Worm (Caenorhabditis elegans) whole organism, young adult: Measurements from ENCODE around the gene K05G3.1.
"Not testable (repeated sequence)": the region's sequence is repeated elsewhere in the genome, so short reads cannot be mapped to it uniquely, and the experiment has no call there.

Experiments used
- B0261.1 ChIP-seq: sonication (generic microtip); optimal IDR thresholded peaks from 2 replicates; lab custom pipeline; 2016; ENCODE audit warnings: mild to moderate bottlenecking, missing genetic modification characterization, moderate library complexity, missing compliant biosample characterization
- D2030.7 ChIP-seq: fragments of 200-800 bp; sonication (Bioruptor generic); IDR thresholded peaks from 2 replicates; pipeline ENCODE4 v1.3.6; 2022; ENCODE audit warnings: missing genetic modification reagents, missing genetic modification characterization, missing compliant biosample characterization
- F23B12.7 ChIP-seq: sonication (generic microtip); optimal IDR thresholded peaks from 2 replicates; lab custom pipeline; 2017; ENCODE audit warnings: missing genetic modification characterization, mild to moderate bottlenecking, missing compliant biosample characterization, antibody characterized with exemption, moderate library complexity; ENCODE audit not compliant: insufficient read depth
- F39B2.1 ChIP-seq: fragments of 200-800 bp; sonication (Bioruptor generic); IDR thresholded peaks from 2 replicates; pipeline ENCODE4 v1.3.6; 2022; ENCODE audit warnings: missing genetic modification reagents, missing genetic modification characterization, missing compliant biosample characterization
- F52B5.7 ChIP-seq: sonication (generic microtip); optimal IDR thresholded peaks from 2 replicates; lab custom pipeline; 2016; ENCODE audit warnings: mild to moderate bottlenecking, missing genetic modification characterization, missing compliant biosample characterization
- F57A8.1 ChIP-seq: fragments of 200-800 bp; sonication (Bioruptor generic); optimal IDR thresholded peaks from 2 replicates; lab custom pipeline; 2018; ENCODE audit warnings: mild to moderate bottlenecking, missing genetic modification characterization, moderate library complexity, missing compliant biosample characterization
- Y53F4B.3 ChIP-seq: fragments of 200-800 bp; sonication (Bioruptor generic); IDR thresholded peaks from 2 replicates; pipeline ENCODE4 v1.3.6; 2022; ENCODE audit warnings: missing genetic modification reagents, missing genetic modification characterization, missing compliant biosample characterization
- Y56A3A.18 ChIP-seq: fragments of 200-800 bp; sonication (Bioruptor generic); IDR thresholded peaks from 2 replicates; pipeline ENCODE4 v1.3.6; 2022; ENCODE audit warnings: missing genetic modification reagents, missing genetic modification characterization, missing compliant biosample characterization
- Y67H2A.10 ChIP-seq: fragments of 200-800 bp; sonication (Bioruptor generic); conservative IDR thresholded peaks from 2 replicates; pipeline ENCODE4 v1.3.6; 2022; ENCODE audit warnings: missing genetic modification reagents, missing genetic modification characterization, missing compliant biosample characterization
- Y79H2A.3 ChIP-seq: fragments of 200-800 bp; sonication (Bioruptor generic); conservative IDR thresholded peaks from 2 replicates; pipeline ENCODE4 v1.3.6; 2022; ENCODE audit warnings: missing genetic modification reagents, missing genetic modification characterization, missing compliant biosample characterization
- aptf-3 ChIP-seq: fragments of 200-800 bp; sonication (Bioruptor generic); IDR thresholded peaks from 2 replicates; pipeline ENCODE4 v1.3.6; 2022; ENCODE audit warnings: missing genetic modification characterization, missing compliant biosample characterization
- athp-1 ChIP-seq: sonication (generic microtip); optimal IDR thresholded peaks from 2 replicates; lab custom pipeline; 2017; ENCODE audit warnings: mild to moderate bottlenecking, missing genetic modification characterization, missing compliant biosample characterization
- attf-3 ChIP-seq: fragments of 200-800 bp; sonication (Bioruptor generic); conservative IDR thresholded peaks from 2 replicates; pipeline ENCODE4 v1.3.6; 2022; ENCODE audit warnings: missing genetic modification reagents, missing genetic modification characterization, missing compliant biosample characterization
- ceh-100 ChIP-seq: fragments of 200-800 bp; sonication (Bioruptor generic); IDR thresholded peaks from 2 replicates; pipeline ENCODE4 v1.3.6; 2022; ENCODE audit warnings: missing genetic modification reagents, missing genetic modification characterization, missing compliant biosample characterization
- dox-1 ChIP-seq: fragments of 200-800 bp; sonication (Bioruptor generic); IDR thresholded peaks from 2 replicates; pipeline ENCODE4 v1.3.6; 2022; ENCODE audit warnings: missing genetic modification reagents, missing genetic modification characterization, missing compliant biosample characterization
- egl-18 ChIP-seq: fragments of 200-800 bp; sonication (Bioruptor generic); IDR thresholded peaks from 2 replicates; pipeline ENCODE4 v1.3.6; 2022; ENCODE audit warnings: missing genetic modification reagents, missing genetic modification characterization, missing compliant biosample characterization
- egl-44 ChIP-seq: fragments of 200-800 bp; sonication (Bioruptor generic); IDR thresholded peaks from 2 replicates; pipeline ENCODE4 v1.3.6; 2022; ENCODE audit warnings: missing genetic modification reagents, missing genetic modification characterization, missing compliant biosample characterization
- fkh-3 ChIP-seq: sonication (generic microtip); optimal IDR thresholded peaks from 2 replicates; lab custom pipeline; 2016; ENCODE audit warnings: mild to moderate bottlenecking, missing genetic modification characterization, missing compliant biosample characterization
- lin-54 ChIP-seq: fragments of 200-800 bp; sonication (Bioruptor generic); optimal IDR thresholded peaks from 2 replicates; lab custom pipeline; 2018; ENCODE audit warnings: mild to moderate bottlenecking, missing genetic modification characterization, missing compliant biosample characterization
- nfya-1 ChIP-seq: sonication (generic microtip); optimal IDR thresholded peaks from 2 replicates; lab custom pipeline; 2017; ENCODE audit warnings: antibody characterized with exemption, missing compliant biosample characterization, missing genetic modification characterization, borderline replicate concordance; ENCODE audit not compliant: insufficient read depth
- nfya-2 ChIP-seq: fragments of 200-800 bp; sonication (Bioruptor generic); IDR thresholded peaks from 2 replicates; pipeline ENCODE4 v1.3.6; 2022; ENCODE audit warnings: missing genetic modification reagents, missing genetic modification characterization, missing compliant biosample characterization
- nhr-27 ChIP-seq: fragments of 200-800 bp; sonication (Bioruptor generic); optimal IDR thresholded peaks from 2 replicates; lab custom pipeline; 2018; ENCODE audit warnings: mild to moderate bottlenecking, missing genetic modification characterization, moderate library complexity, missing compliant biosample characterization
- nhr-90 ChIP-seq: sonication (generic microtip); optimal IDR thresholded peaks from 2 replicates; lab custom pipeline; 2016; ENCODE audit warnings: missing genotype, mild to moderate bottlenecking, missing genetic modification characterization, missing compliant biosample characterization
- pbrm-1 ChIP-seq: fragments of 200-800 bp; sonication (Bioruptor generic); IDR thresholded peaks from 2 replicates; pipeline ENCODE4 v1.3.6; 2022; ENCODE audit warnings: missing genetic modification reagents, missing genetic modification characterization, missing compliant biosample characterization
- pha-4 ChIP-seq: fragments of 150-350 bp; sonication (generic microtip); optimal IDR thresholded peaks from 2 replicates; lab custom pipeline; 2014; ENCODE audit warnings: missing biosample characterization, missing genetic modification reagents, missing genetic modification characterization
- rpc-1 ChIP-seq, 2 experiments: fragments of 150-350 bp in 1 of 2; sonication (generic microtip) in 1 of 2; optimal IDR thresholded peaks; 2 replicates each; lab custom pipeline; 2014 to 2018; ENCODE audit warnings: missing biosample characterization in 1 of 2, missing genetic modification characterization in 1 of 2, missing genetic modification reagents in 1 of 2, missing genotype in 1 of 2
- snpc-4 ChIP-seq, 5 experiments: fragments of 150-350 bp in 1 of 5; sonication (generic microtip) in 4 of 5; optimal IDR thresholded peaks; 2 replicates each; lab custom pipeline; 2014 to 2018; ENCODE audit warnings: missing genetic modification characterization in 5 of 5, missing biosample characterization in 3 of 5, antibody characterized with exemption in 2 of 5, mild to moderate bottlenecking in 2 of 5, missing compliant biosample characterization in 2 of 5, missing genotype in 2 of 5, moderate library complexity in 2 of 5, missing genetic modification reagents in 1 of 5
- somi-1 ChIP-seq: fragments of 200-800 bp; sonication (Bioruptor generic); optimal IDR thresholded peaks from 2 replicates; lab custom pipeline; 2018; ENCODE audit warnings: mild to moderate bottlenecking, missing genetic modification characterization, missing compliant biosample characterization
- tbp1 ChIP-seq: fragments of 200-800 bp; sonication (Bioruptor generic); optimal IDR thresholded peaks from 2 replicates; lab custom pipeline; 2018; ENCODE audit warnings: mild to moderate bottlenecking, missing genetic modification characterization, missing compliant biosample characterization
- tbx-9 ChIP-seq: sonication (generic microtip); optimal IDR thresholded peaks from 2 replicates; lab custom pipeline; 2016; ENCODE audit warnings: borderline replicate concordance, missing genetic modification characterization, inconsistent platforms, missing compliant biosample characterization

K05G3.1 gene

ce11 chrX:16509607-16510006 lies 8.5 kb downstream of the K05G3.1 start:
- TF ChIP-seq attf-3 (GFP tag; lab: Robert Waterston, UW): peak; percentile 79
- TF ChIP-seq, all 124 proteins: peak for 1; not testable (repeated sequence) for 123

ce11 chrX:16515265-16515664 lies 14.1 kb downstream of the K05G3.1 start, which contains the start of gene T25D1.2:
T25D1.2 (plus strand) TSS chrX:16515565.
- not testable (repeated sequence) for TF ChIP-seq F57A8.1 (GFP tag; lab: Kevin White, UChicago); Y56A3A.18 (GFP tag; lab: Robert Waterston, UW); lin-54 (GFP tag; lab: Kevin White, UChicago)

- TF ChIP-seq egl-44 (GFP tag; lab: Robert Waterston, UW) (no peak), tbp1 (GFP tag; lab: Kevin White, UChicago) (no peak), Y53F4B.3 (no peak), F39B2.1 (no peak), F52B5.7 (tag; lab: Kevin White, UChicago) (no peak), F23B12.7 (tag; lab: Kevin White, UChicago) (no peak), egl-18 (GFP tag; lab: Robert Waterston, UW) (no peak)
Measured at ce11 chrX:16518771-16519170, 17.6 kb downstream of the K05G3.1 start.

- TF ChIP-seq nfya-2 (GFP tag; lab: Robert Waterston, UW) (no peak), somi-1 (no peak), Y79H2A.3 (GFP tag; lab: Robert Waterston, UW) (no peak), ceh-100 (no peak), athp-1 (tag; lab: Kevin White, UChicago) (no peak), nhr-27 (tag; lab: Kevin White, UChicago) (no peak), tbx-9 (tag; lab: Kevin White, UChicago) (no peak), nfya-1 (tag; lab: Kevin White, UChicago) (no peak), Y67H2A.10 (GFP tag; lab: Robert Waterston, UW) (no peak), pha-4 (no peak), F39B2.1 (no peak), B0261.1 (tag; lab: Kevin White, UChicago) (no peak), fkh-3 (tag; lab: Kevin White, UChicago) (no peak), nhr-90 (tag; lab: Kevin White, UChicago) (no peak), pbrm-1 (GFP tag; lab: Robert Waterston, UW) (no peak)
Measured at ce11 chrX:16519517-16519916, 18.4 kb downstream of the K05G3.1 start, which contains the start of gene T25D1.1. T25D1.1 (plus strand) TSS chrX:16519817.

ce11 chrX:16521722-16522121 lies 20.6 kb downstream of the K05G3.1 start:
- TF ChIP-seq aptf-3 (GFP tag; lab: Robert Waterston, UW): no peak

ce11 chrX:16523827-16524226 lies 22.7 kb downstream of the K05G3.1 start:
- not testable (repeated sequence) for TF ChIP-seq snpc-4 (GFP tag; optimal IDR thresholded peaks at IDR 0.05; lab: Kevin White, UChicago)
- peak in 1 of 4 experiments; percentile 27 for TF ChIP-seq snpc-4 (tag; optimal IDR thresholded peaks at IDR 0.05; lab: Kevin White, UChicago)
- TF ChIP-seq D2030.7 (GFP tag; lab: Robert Waterston, UW): peak; percentile 71
- TF ChIP-seq dox-1 (GFP tag; lab: Robert Waterston, UW): 0 out of 2 replicates have a peak, but pooled peaks have one; percentile 13
- 0 out of 2 replicates have a peak, but pooled peaks have one; percentile 19 for TF ChIP-seq pbrm-1 (GFP tag; lab: Robert Waterston, UW)
- peak; percentile 41 for TF ChIP-seq B0261.1 (tag; lab: Kevin White, UChicago)
- peak; percentile 50 for TF ChIP-seq rpc-1 (optimal IDR thresholded peaks at IDR 0.05; lab: Kevin White, UChicago)
- peak; percentile 67 for TF ChIP-seq rpc-1 (tag; optimal IDR thresholded peaks at IDR 0.05; lab: Kevin White, UChicago)
- TF ChIP-seq tbp1 (GFP tag; lab: Kevin White, UChicago): peak; percentile 73
